Fruit fly (Drosophila melanogaster) whole organism, prepupa: Measurements from ENCODE around the gene CG10481.

Source experiments
- Blimp-1 ChIP-seq: fragments of 200-800 bp; sonication (Bioruptor generic); optimal IDR thresholded peaks from 3 replicates; lab custom pipeline; 2017; ENCODE audit warnings: missing biosample characterization, missing genetic modification characterization, mild to moderate bottlenecking, moderate library complexity, missing genetic modification reagents
- CG10631 ChIP-seq: fragments of 200-800 bp; sonication (Bioruptor generic); optimal IDR thresholded peaks from 2 replicates; lab custom pipeline; 2016; ENCODE audit warnings: missing biosample characterization, missing genetic modification characterization
- CG10669 ChIP-seq: fragments of 200-800 bp; sonication (Bioruptor generic); optimal IDR thresholded peaks from 3 replicates; lab custom pipeline; 2018; ENCODE audit warnings: missing biosample characterization, mild to moderate bottlenecking, missing genetic modification characterization, moderate library complexity
- CG11762 ChIP-seq: fragments of 200-800 bp; sonication (Bioruptor generic); optimal IDR thresholded peaks from 3 replicates; lab custom pipeline; 2016; ENCODE audit warnings: missing biosample characterization, missing genetic modification characterization; ENCODE audit not compliant: insufficient read depth
- CG15336 ChIP-seq: fragments of 200-800 bp; sonication (Bioruptor generic); IDR thresholded peaks from 2 replicates; pipeline ENCODE4 v1.3.6; 2022; ENCODE audit warnings: missing biosample characterization, missing genetic modification characterization
- CG16779 ChIP-seq: fragments of 200-800 bp; sonication (Bioruptor generic); optimal IDR thresholded peaks from 3 replicates; lab custom pipeline; 2017; ENCODE audit warnings: missing biosample characterization, mild to moderate bottlenecking, missing genetic modification characterization
- CG34406 ChIP-seq: fragments of 200-800 bp; sonication (Bioruptor generic); optimal IDR thresholded peaks from 3 replicates; lab custom pipeline; 2016; ENCODE audit warnings: missing biosample characterization, missing genetic modification characterization
- CG3919 ChIP-seq: fragments of 200-800 bp; sonication (Bioruptor generic); optimal IDR thresholded peaks from 3 replicates; lab custom pipeline; 2016; ENCODE audit warnings: missing biosample characterization, missing genetic modification characterization
- CG4318 ChIP-seq: fragments of 200-800 bp; sonication (Bioruptor generic); optimal IDR thresholded peaks from 3 replicates; lab custom pipeline; 2017; ENCODE audit warnings: missing biosample characterization, mild to moderate bottlenecking, missing genetic modification characterization
- CG6163 ChIP-seq: fragments of 200-800 bp; sonication (Bioruptor generic); IDR thresholded peaks from 3 replicates; pipeline ENCODE4 v1.3.6; 2022; ENCODE audit warnings: missing biosample characterization, missing genetic modification characterization
- CG6792 ChIP-seq: fragments of 200-800 bp; sonication (Bioruptor generic); optimal IDR thresholded peaks from 3 replicates; lab custom pipeline; 2016; ENCODE audit warnings: missing biosample characterization, missing genetic modification characterization
- CG6808 ChIP-seq: fragments of 200-800 bp; sonication (Bioruptor generic); optimal IDR thresholded peaks from 3 replicates; lab custom pipeline; 2017; ENCODE audit warnings: missing biosample characterization, missing genetic modification characterization, mild to moderate bottlenecking, moderate library complexity, missing genetic modification reagents
- CG6854 ChIP-seq: fragments of 200-800 bp; sonication (Bioruptor generic); optimal IDR thresholded peaks from 2 replicates; lab custom pipeline; 2017; ENCODE audit warnings: missing biosample characterization, mild to moderate bottlenecking, missing genetic modification characterization
- CG8119 ChIP-seq: fragments of 200-800 bp; sonication (Bioruptor generic); IDR thresholded peaks from 3 replicates; pipeline ENCODE4 v1.3.6; 2022; ENCODE audit warnings: missing biosample characterization, missing genetic modification characterization
- CG8319 ChIP-seq: fragments of 200-800 bp; sonication (Bioruptor generic); optimal IDR thresholded peaks from 3 replicates; lab custom pipeline; 2016; ENCODE audit warnings: missing biosample characterization, missing genetic modification characterization
- CG9139 ChIP-seq: fragments of 200-800 bp; sonication (Bioruptor generic); optimal IDR thresholded peaks from 3 replicates; lab custom pipeline; 2017; ENCODE audit warnings: missing biosample characterization, mild to moderate bottlenecking, missing genetic modification characterization
- Eip75B ChIP-seq: fragments of 200-800 bp; sonication (Bioruptor generic); optimal IDR thresholded peaks from 3 replicates; lab custom pipeline; 2016; ENCODE audit warnings: missing biosample characterization, missing genetic modification characterization
- Eip93F ChIP-seq: fragments of 200-800 bp; sonication (Bioruptor generic); optimal IDR thresholded peaks from 2 replicates; lab custom pipeline; 2016; ENCODE audit warnings: missing biosample characterization, mild to moderate bottlenecking, missing genetic modification characterization
- Ets21C ChIP-seq: fragments of 200-800 bp; sonication (Bioruptor generic); optimal IDR thresholded peaks from 3 replicates; lab custom pipeline; 2016; ENCODE audit warnings: missing biosample characterization, missing genetic modification characterization
- Ets96B ChIP-seq: fragments of 200-800 bp; optimal IDR thresholded peaks from 2 replicates; lab custom pipeline; 2019; ENCODE audit warnings: missing biosample characterization, mild to moderate bottlenecking, missing genetic modification characterization, moderate library complexity
- Gug ChIP-seq: fragments of 200-800 bp; sonication (Bioruptor generic); IDR thresholded peaks from 2 replicates; pipeline ENCODE4 v1.3.6; 2022; ENCODE audit warnings: missing biosample characterization, missing genetic modification characterization
- Hr38 ChIP-seq: sonication (Bioruptor generic); optimal IDR thresholded peaks from 2 replicates; lab custom pipeline; 2016; ENCODE audit warnings: missing biosample characterization, missing genetic modification characterization
- Hr39 ChIP-seq: fragments of 200-800 bp; sonication (Bioruptor generic); optimal IDR thresholded peaks from 2 replicates; lab custom pipeline; 2016; ENCODE audit warnings: missing biosample characterization, missing genetic modification characterization
- Hr4 ChIP-seq: fragments of 200-800 bp; sonication (Bioruptor generic); optimal IDR thresholded peaks from 3 replicates; lab custom pipeline; 2016; ENCODE audit warnings: missing biosample characterization, missing genetic modification characterization
- Lpt ChIP-seq: fragments of 200-800 bp; sonication (Bioruptor generic); optimal IDR thresholded peaks from 3 replicates; lab custom pipeline; 2016; ENCODE audit warnings: missing biosample characterization, missing genetic modification characterization
- Met ChIP-seq: fragments of 200-800 bp; sonication (Bioruptor generic); optimal IDR thresholded peaks from 3 replicates; lab custom pipeline; 2016; ENCODE audit warnings: missing biosample characterization, missing genetic modification characterization
- OdsH ChIP-seq: fragments of 200-800 bp; sonication (Bioruptor generic); optimal IDR thresholded peaks from 3 replicates; lab custom pipeline; 2016; ENCODE audit warnings: missing biosample characterization, missing genetic modification characterization
- Smox ChIP-seq: fragments of 200-800 bp; sonication (Bioruptor generic); optimal IDR thresholded peaks from 3 replicates; lab custom pipeline; 2016; ENCODE audit warnings: missing biosample characterization, missing genetic modification characterization
- Sox102F ChIP-seq: fragments of 200-800 bp; sonication (Bioruptor generic); optimal IDR thresholded peaks from 2 replicates; lab custom pipeline; 2016; ENCODE audit warnings: missing biosample characterization, mild to moderate bottlenecking, missing genetic modification characterization
- Sox14 ChIP-seq: fragments of 200-800 bp; sonication (Bioruptor generic); optimal IDR thresholded peaks from 3 replicates; lab custom pipeline; 2016; ENCODE audit warnings: missing biosample characterization, missing genetic modification characterization
- Sox15 ChIP-seq: fragments of 200-800 bp; sonication (Bioruptor generic); optimal IDR thresholded peaks from 3 replicates; lab custom pipeline; 2016; ENCODE audit warnings: missing biosample characterization, missing genetic modification characterization
- achi ChIP-seq: fragments of 200-800 bp; sonication (Bioruptor generic); optimal IDR thresholded peaks from 3 replicates; lab custom pipeline; 2016; ENCODE audit warnings: missing biosample characterization, missing genetic modification characterization
- acj6 ChIP-seq: fragments of 200-800 bp; sonication (Bioruptor generic); optimal IDR thresholded peaks from 3 replicates; lab custom pipeline; 2016; ENCODE audit warnings: missing biosample characterization, missing genetic modification characterization
- cyc ChIP-seq: fragments of 200-800 bp; sonication (Bioruptor generic); optimal IDR thresholded peaks from 3 replicates; lab custom pipeline; 2016; ENCODE audit warnings: missing biosample characterization, missing genetic modification characterization
- dac ChIP-seq: fragments of 200-800 bp; sonication (Bioruptor generic); optimal IDR thresholded peaks from 2 replicates; lab custom pipeline; 2017; ENCODE audit warnings: missing biosample characterization, mild to moderate bottlenecking, missing genetic modification characterization
- dsx ChIP-seq: fragments of 200-800 bp; optimal IDR thresholded peaks from 3 replicates; lab custom pipeline; 2019; ENCODE audit warnings: missing biosample characterization, mild to moderate bottlenecking, missing genetic modification characterization, moderate library complexity; ENCODE audit not compliant: poor library complexity, severe bottlenecking
- esn ChIP-seq: fragments of 200-800 bp; sonication (Bioruptor generic); optimal IDR thresholded peaks from 2 replicates; lab custom pipeline; 2016; ENCODE audit warnings: missing biosample characterization, mild to moderate bottlenecking, missing genetic modification characterization, moderate library complexity
- fd59A ChIP-seq: fragments of 200-800 bp; sonication (Bioruptor generic); optimal IDR thresholded peaks from 2 replicates; lab custom pipeline; 2017; ENCODE audit warnings: missing biosample characterization, mild to moderate bottlenecking, missing genetic modification characterization, missing genetic modification reagents
- fd85E ChIP-seq: fragments of 200-800 bp; sonication (Bioruptor generic); optimal IDR thresholded peaks from 3 replicates; lab custom pipeline; 2016; ENCODE audit warnings: missing biosample characterization, missing genetic modification characterization
- fkh ChIP-seq: fragments of 200-800 bp; sonication (Bioruptor generic); optimal IDR thresholded peaks from 3 replicates; lab custom pipeline; 2017; ENCODE audit warnings: missing biosample characterization, mild to moderate bottlenecking, missing genetic modification characterization, moderate library complexity
- lz ChIP-seq: fragments of 200-800 bp; sonication (Bioruptor generic); optimal IDR thresholded peaks from 3 replicates; lab custom pipeline; 2016; ENCODE audit warnings: missing biosample characterization, missing genetic modification characterization
- net ChIP-seq: fragments of 200-800 bp; sonication (Bioruptor generic); optimal IDR thresholded peaks from 3 replicates; lab custom pipeline; 2016; ENCODE audit warnings: missing biosample characterization, missing genetic modification characterization
- pdm3 ChIP-seq: fragments of 200-800 bp; sonication (Bioruptor generic); optimal IDR thresholded peaks from 3 replicates; lab custom pipeline; 2016; ENCODE audit warnings: missing biosample characterization, missing genetic modification characterization
- spab ChIP-seq: fragments of 200-800 bp; sonication (Bioruptor generic); optimal IDR thresholded peaks from 2 replicates; lab custom pipeline; 2017; ENCODE audit warnings: missing biosample characterization, mild to moderate bottlenecking, missing genetic modification characterization, missing genetic modification reagents
- ss ChIP-seq, 2 experiments: fragments of 200-800 bp; sonication (Bioruptor generic); optimal IDR thresholded peaks; 2 replicates in 1 of 2; 3 replicates in 1 of 2; lab custom pipeline; 2017 to 2018; ENCODE audit warnings: mild to moderate bottlenecking in 2 of 2, missing biosample characterization in 2 of 2, missing genetic modification characterization in 2 of 2, moderate library complexity in 1 of 2
- svp ChIP-seq: fragments of 200-800 bp; sonication (Bioruptor generic); peaks from one replicate; lab custom pipeline; 2016; ENCODE audit warnings: missing biosample characterization, missing genetic modification characterization
- topi ChIP-seq: fragments of 200-800 bp; sonication (Bioruptor generic); optimal IDR thresholded peaks from 3 replicates; lab custom pipeline; 2016; ENCODE audit warnings: missing biosample characterization, missing genetic modification characterization
- vri ChIP-seq: fragments of 200-800 bp; sonication (Bioruptor generic); optimal IDR thresholded peaks from 3 replicates; lab custom pipeline; 2016; ENCODE audit warnings: missing biosample characterization, mild to moderate bottlenecking, missing genetic modification characterization

Gene CG10481

DNA sequence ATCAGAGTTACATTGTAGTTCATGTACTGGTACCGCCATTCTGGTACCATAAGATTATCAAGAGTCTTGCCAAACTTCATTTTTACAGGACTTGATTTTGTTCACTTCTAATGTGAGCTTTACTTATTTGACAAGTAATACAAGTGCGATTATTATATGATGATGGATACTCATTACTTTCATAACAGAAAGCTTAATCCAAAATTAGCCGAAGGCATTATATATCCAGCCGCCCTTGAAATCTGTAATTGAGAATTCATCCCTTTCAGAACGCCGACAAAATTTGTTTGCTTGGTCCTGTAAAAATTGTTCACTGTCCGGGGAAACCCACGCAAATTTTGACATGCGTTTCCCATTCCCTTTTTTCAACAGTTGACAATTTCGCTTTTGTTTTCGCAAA is at the start of gene CG10481:
TSS of gene CG10481 (minus strand) at position 101 of the 400 bp plus-strand sequence.
- TF ChIP-seq Hr4 (GFP tag; lab: Kevin White, UChicago) (no peak), fkh (GFP tag; lab: Kevin White, UChicago) (no peak), esn (no peak), fd85E (GFP tag; lab: Kevin White, UChicago) (no peak), Ets96B (tag; lab: Kevin White, UChicago) (no peak), Blimp-1 (GFP tag; lab: Kevin White, UChicago) (no peak), CG34406 (GFP tag; lab: Kevin White, UChicago) (no peak), lz (GFP tag; lab: Kevin White, UChicago) (no peak), dac (GFP tag; lab: Kevin White, UChicago) (no peak), CG9139 (GFP tag; lab: Kevin White, UChicago) (no peak), vri (GFP tag; lab: Kevin White, UChicago) (no peak)
- TF ChIP-seq, all 60 proteins: peak for 0

- TF ChIP-seq CG8119 (GFP tag; lab: Robert Waterston, UW) (peak; percentile 89), Sox14 (GFP tag; lab: Kevin White, UChicago) (peak; percentile 83), fkh (GFP tag; lab: Kevin White, UChicago) (peak; percentile 3), achi (GFP tag; lab: Kevin White, UChicago) (peak; percentile 90), spab (GFP tag; lab: Kevin White, UChicago) (peak; percentile 87), CG16779 (tag; lab: Kevin White, UChicago) (peak; percentile 67), CG8319 (peak; percentile 87), dac (GFP tag; lab: Kevin White, UChicago) (no peak), fd59A (peak; percentile 85), CG34406 (GFP tag; lab: Kevin White, UChicago) (peak; percentile 87), Smox (peak; percentile 78), Eip93F (GFP tag; lab: Kevin White, UChicago) (no peak), net (peak; percentile 90), Lpt (GFP tag; lab: Kevin White, UChicago) (peak; percentile 70), CG3919 (GFP tag; lab: Kevin White, UChicago) (peak; percentile 70), Hr38 (GFP tag; lab: Kevin White, UChicago) (no peak), CG6163 (GFP tag; lab: Robert Waterston, UW) (peak; percentile 82), topi (peak; percentile 53), Hr39 (GFP tag; lab: Kevin White, UChicago) (peak; percentile 85), Ets96B (tag; lab: Kevin White, UChicago) (peak; percentile 86), CG15336 (GFP tag; lab: Robert Waterston, UW) (peak; percentile 89), fd85E (GFP tag; lab: Kevin White, UChicago) (peak; percentile 3), Ets21C (GFP tag; lab: Kevin White, UChicago) (peak; percentile 64), esn (peak; percentile 90), CG4318 (GFP tag; lab: Kevin White, UChicago) (peak; percentile 62), Sox102F (peak; percentile 86), cyc (GFP tag; lab: Kevin White, UChicago) (peak; percentile 32), Blimp-1 (GFP tag; lab: Kevin White, UChicago) (peak; percentile 42), pdm3 (GFP tag; lab: Kevin White, UChicago) (peak; percentile 90), Sox15 (GFP tag; lab: Kevin White, UChicago) (peak; percentile 85), dsx (GFP tag; lab: Kevin White, UChicago) (peak; percentile 41), Met (peak; percentile 89), Eip75B (GFP tag; lab: Kevin White, UChicago) (peak; percentile 88), CG10669 (GFP tag; lab: Kevin White, UChicago) (peak; percentile 89), svp (peak; percentile 86), ss (GFP tag; optimal IDR thresholded peaks at IDR 0.05; lab: Kevin White, UChicago) (peak; percentile 50 to 56), acj6 (GFP tag; lab: Kevin White, UChicago) (peak; percentile 91), lz (GFP tag; lab: Kevin White, UChicago) (peak; percentile 84), CG6792 (peak; percentile 93), Gug (GFP tag; lab: Robert Waterston, UW) (peak; percentile 75), CG6854 (GFP tag; lab: Kevin White, UChicago) (peak; percentile 10), CG10631 (peak; percentile 87), CG11762 (GFP tag; lab: Kevin White, UChicago) (peak; percentile 80), OdsH (peak; percentile 90), CG6808 (GFP tag; lab: Kevin White, UChicago) (peak; percentile 85)
These were observed 49.1 kb upstream of the CG10481 start for dm6 chr2L:19941352-19941851.
